Worm (Caenorhabditis elegans): ENCODE measurements around the gene ZK721.4.

- TF ChIP-seq elt-3 (tag; optimal IDR thresholded peaks at IDR 0.05) = no peak
- TF ChIP-seq zag-1 (tag; optimal IDR thresholded peaks at IDR 0.05) = no peak
- no peak for TF ChIP-seq nhr-237 (tag; optimal IDR thresholded peaks at IDR 0.05)
Measured at ce11 chrX:8796699-8797282, 18.1 kb downstream of the ZK721.4 start, which contains the start of gene R04E5.7.
